Worm (Caenorhabditis elegans): ENCODE results near the gene C15B12.2.

Gene C15B12.2

ce11 chrX:6420681-6421080 lies 42.5 kb upstream of the C15B12.2 start, which contains the start of gene K10C2.12 (continued):
- TF ChIP-seq mcd-1 (GFP tag; IDR thresholded peaks at IDR 0.05), result no peak
- no peak for TF ChIP-seq snpc-4 (GFP tag; optimal IDR thresholded peaks at IDR 0.05)
- TF ChIP-seq snpc-4 (tag; optimal IDR thresholded peaks at IDR 0.05), result no peak

ce11 chrX:6427147-6427546 lies 36.1 kb upstream of the C15B12.2 start:
- 0 out of 2 replicates have a peak, but pooled peaks have one; percentile 9 for TF ChIP-seq ztf-25 (GFP tag; IDR thresholded peaks at IDR 0.05)
- TF ChIP-seq tlf-1 (GFP tag; optimal IDR thresholded peaks at IDR 0.05), result no peak
- peak; percentile 40; the same call in 1 of the 2 replicates for TF ChIP-seq dox-1 (GFP tag; IDR thresholded peaks at IDR 0.05)
- TF ChIP-seq ets-4 (GFP tag; optimal IDR thresholded peaks at IDR 0.05), result peak; percentile 37
- TF ChIP-seq madf-10 (tag; optimal IDR thresholded peaks at IDR 0.05), result peak; percentile 11
- TF ChIP-seq nhr-80 (tag; optimal IDR thresholded peaks at IDR 0.05), result peak; percentile 97

- TF ChIP-seq nhr-80 (tag; optimal IDR thresholded peaks at IDR 0.05) (peak; percentile 55), tbp1 (GFP tag; optimal IDR thresholded peaks at IDR 0.05) (no peak)
These were observed 33.7 kb upstream of the C15B12.2 start for ce11 chrX:6429552-6429951.

- TF ChIP-seq bed-1 (GFP tag; IDR thresholded peaks at IDR 0.05) (no peak), ekl-4 (GFP tag; IDR thresholded peaks at IDR 0.05) (no peak), lir-1 (GFP tag; conservative IDR thresholded peaks at IDR 0.05) (no peak), hrde-1 (tag; optimal IDR thresholded peaks at IDR 0.05; ENCODE audit: borderline replicate concordance) (no peak), aptf-3 (GFP tag; IDR thresholded peaks at IDR 0.05) (no peak), nhr-120 (GFP tag; IDR thresholded peaks at IDR 0.05) (no peak), nfyb-1 (GFP tag; IDR thresholded peaks at IDR 0.05) (no peak), Y56A3A.18 (GFP tag; IDR thresholded peaks at IDR 0.05) (no peak), zfh-2 (GFP tag; conservative IDR thresholded peaks at IDR 0.05) (no peak), tlf-1 (GFP tag; optimal IDR thresholded peaks at IDR 0.05) (no peak), ztf-3 (GFP tag; optimal IDR thresholded peaks at IDR 0.05) (no peak), nhr-27 (tag; optimal IDR thresholded peaks at IDR 0.05) (no peak), hmg-1.2 (GFP tag; IDR thresholded peaks at IDR 0.05) (no peak), cebp-2 (GFP tag; IDR thresholded peaks at IDR 0.05) (no peak), xnd-1 (tag; optimal IDR thresholded peaks at IDR 0.05) (no peak), nhr-80 (tag; optimal IDR thresholded peaks at IDR 0.05) (no peak), bed-2 (GFP tag; IDR thresholded peaks at IDR 0.05) (no peak), lin-40 (tag; optimal IDR thresholded peaks at IDR 0.05) (no peak), athp-1 (tag; optimal IDR thresholded peaks at IDR 0.05) (no peak), Y67H2A.10 (GFP tag; conservative IDR thresholded peaks at IDR 0.05) (no peak)
These were observed 32.7 kb upstream of the C15B12.2 start, which contains the start of gene ctsa-2 for ce11 chrX:6430510-6430909. Gene ctsa-2, minus strand, starts transcription at chrX:6430610.

- no peak for TF ChIP-seq efl-1 (GFP tag; optimal IDR thresholded peaks at IDR 0.05)
These were observed 29.5 kb upstream of the C15B12.2 start, which contains the start of gene K10C2.2 for ce11 chrX:6433688-6434087. Gene K10C2.2, minus strand, starts transcription at chrX:6433788.

- no peak for TF ChIP-seq aptf-2 (GFP tag; conservative IDR thresholded peaks at IDR 0.05)
- no peak for TF ChIP-seq unc-130 (GFP tag; optimal IDR thresholded peaks at IDR 0.05)
- TF ChIP-seq madf-10 (tag; optimal IDR thresholded peaks at IDR 0.05), result no peak
- no peak for TF ChIP-seq aptf-3 (GFP tag; IDR thresholded peaks at IDR 0.05)
- no peak for TF ChIP-seq Y79H2A.3 (GFP tag; conservative IDR thresholded peaks at IDR 0.05)
- no peak for TF ChIP-seq tbx-9 (tag; optimal IDR thresholded peaks at IDR 0.05; ENCODE audit: borderline replicate concordance)
- no peak for TF ChIP-seq C06A6.2 (GFP tag; conservative IDR thresholded peaks at IDR 0.05)
- no peak for TF ChIP-seq nfyb-1 (GFP tag; IDR thresholded peaks at IDR 0.05)
- no peak for TF ChIP-seq F57C9.4 (tag; optimal IDR thresholded peaks at IDR 0.05)
- no peak for TF ChIP-seq mel-28 (tag; optimal IDR thresholded peaks at IDR 0.05; ENCODE audit: borderline replicate concordance)
- TF ChIP-seq lin-35 (GFP tag; optimal IDR thresholded peaks at IDR 0.05), result no peak
- TF ChIP-seq F52B5.7 (tag; optimal IDR thresholded peaks at IDR 0.05), result no peak
- TF ChIP-seq F22D6.2 (tag; optimal IDR thresholded peaks at IDR 0.05), result no peak
- no peak for TF ChIP-seq athp-1 (tag; optimal IDR thresholded peaks at IDR 0.05)
- no peak for TF ChIP-seq mcd-1 (GFP tag; IDR thresholded peaks at IDR 0.05)
- TF ChIP-seq pbrm-1 (GFP tag; IDR thresholded peaks at IDR 0.05), result no peak
- no peak for TF ChIP-seq pha-4 (tag; optimal IDR thresholded peaks at IDR 0.05)
These were observed 27.4 kb upstream of the C15B12.2 start for ce11 chrX:6435812-6436211.

Measured in whole organism, young adult.